Worm (Caenorhabditis elegans) whole organism, L1 larva: ENCODE measurements around the gene F52H2.15.

ENCODE experiments used
- C04F5.9 ChIP-seq: sonication (generic microtip); optimal IDR thresholded peaks from 2 replicates; lab custom pipeline; 2016; ENCODE audit warnings: missing genetic modification characterization, missing compliant biosample characterization
- C34B4.2 ChIP-seq: sonication (generic microtip); optimal IDR thresholded peaks from 2 replicates; lab custom pipeline; 2017; ENCODE audit warnings: mild to moderate bottlenecking, missing genetic modification characterization, missing compliant biosample characterization
- aha-1 ChIP-seq: fragments of 150-350 bp; optimal IDR thresholded peaks from 2 replicates; lab custom pipeline; 2014; ENCODE audit warnings: missing biosample characterization, missing genetic modification characterization
- alr-1 ChIP-seq: fragments of 200-800 bp; sonication (Bioruptor generic); optimal IDR thresholded peaks from 2 replicates; lab custom pipeline; 2018; ENCODE audit warnings: borderline replicate concordance, mild to moderate bottlenecking, missing genetic modification characterization, missing compliant biosample characterization
- aly-2 ChIP-seq: fragments of 150-350 bp; optimal IDR thresholded peaks from 2 replicates; lab custom pipeline; 2014; ENCODE audit warnings: missing biosample characterization, missing genetic modification characterization
- ama-1 ChIP-seq: fragments of 150-350 bp; optimal IDR thresholded peaks from 2 replicates; lab custom pipeline; 2014
- blmp-1 ChIP-seq: fragments of 150-350 bp; optimal IDR thresholded peaks from 2 replicates; lab custom pipeline; 2014; ENCODE audit warnings: missing biosample characterization, missing genetic modification characterization
- ceh-63 ChIP-seq: fragments of 200-800 bp; sonication (Bioruptor generic); optimal IDR thresholded peaks from 2 replicates; lab custom pipeline; 2018; ENCODE audit warnings: mild to moderate bottlenecking, missing genetic modification characterization, missing compliant biosample characterization
- ceh-8 ChIP-seq: fragments of 200-800 bp; sonication (Bioruptor generic); optimal IDR thresholded peaks from 2 replicates; lab custom pipeline; 2018; ENCODE audit warnings: mild to moderate bottlenecking, missing genetic modification characterization, moderate library complexity, missing compliant biosample characterization
- ceh-90 ChIP-seq: sonication (generic microtip); optimal IDR thresholded peaks from 2 replicates; lab custom pipeline; 2016; ENCODE audit warnings: missing genetic modification characterization, missing compliant biosample characterization
- ces-1 ChIP-seq: fragments of 150-350 bp; optimal IDR thresholded peaks from 2 replicates; lab custom pipeline; 2014; ENCODE audit warnings: missing biosample characterization, missing genetic modification reagents, missing genetic modification characterization
- dpl-1 ChIP-seq, 3 experiments: fragments of 150-350 bp in 2 of 3; sonication (generic microtip) in 1 of 3; optimal IDR thresholded peaks; 2 replicates each; lab custom pipeline; 2014 to 2017; ENCODE audit warnings: missing biosample characterization in 3 of 3, missing genetic modification characterization in 3 of 3, missing genetic modification reagents in 3 of 3
- efl-3 ChIP-seq: fragments of 200-800 bp; sonication (Bioruptor generic); optimal IDR thresholded peaks from 2 replicates; lab custom pipeline; 2018; ENCODE audit warnings: mild to moderate bottlenecking, missing genetic modification characterization, missing compliant biosample characterization
- egl-13 ChIP-seq: sonication (generic microtip); optimal IDR thresholded peaks from 2 replicates; lab custom pipeline; 2016; ENCODE audit warnings: missing genotype, missing genetic modification reagents, missing genetic modification characterization, missing compliant biosample characterization
- egl-27 ChIP-seq, 2 experiments: fragments of 150-350 bp in 1 of 2; sonication (generic microtip); optimal IDR thresholded peaks; 3 replicates each; lab custom pipeline; 2017 to 2018; ENCODE audit warnings: missing biosample characterization in 2 of 2, missing genetic modification characterization in 2 of 2, missing genetic modification reagents in 2 of 2
- elt-2 ChIP-seq: sonication (generic microtip); optimal IDR thresholded peaks from 2 replicates; lab custom pipeline; 2016; ENCODE audit warnings: missing genetic modification characterization, mild to moderate bottlenecking, inconsistent platforms, missing compliant biosample characterization, missing genetic modification reagents
- ets-5 ChIP-seq: fragments of 200-800 bp; sonication (Bioruptor generic); IDR thresholded peaks from 2 replicates; pipeline ENCODE4 v1.3.6; 2022; ENCODE audit warnings: missing genetic modification characterization, missing compliant biosample characterization
- fkh-10 ChIP-seq: sonication (generic microtip); optimal IDR thresholded peaks from 2 replicates; lab custom pipeline; 2017; ENCODE audit warnings: missing biosample characterization, missing genetic modification reagents, missing genetic modification characterization
- fos-1 ChIP-seq: fragments of 150-350 bp; optimal IDR thresholded peaks from 2 replicates; lab custom pipeline; 2014; ENCODE audit warnings: missing biosample characterization, missing genetic modification characterization
- grh-1 ChIP-seq: fragments of 200-800 bp; sonication (Bioruptor generic); IDR thresholded peaks from 2 replicates; pipeline ENCODE4 v1.3.6; 2022; ENCODE audit warnings: missing genetic modification reagents, missing genetic modification characterization, missing compliant biosample characterization
- hlh-17 ChIP-seq: fragments of 200-800 bp; sonication (Bioruptor generic); optimal IDR thresholded peaks from 2 replicates; lab custom pipeline; 2018; ENCODE audit warnings: missing genetic modification characterization, mild to moderate bottlenecking, missing compliant biosample characterization, moderate library complexity, borderline replicate concordance
- hpl-2 ChIP-seq: fragments of 150-350 bp; optimal IDR thresholded peaks from 2 replicates; lab custom pipeline; 2014; ENCODE audit warnings: missing biosample characterization, missing genetic modification reagents, missing genetic modification characterization
- jun-1 ChIP-seq: fragments of 150-350 bp; optimal IDR thresholded peaks from 2 replicates; lab custom pipeline; 2014; ENCODE audit warnings: missing biosample characterization, missing genetic modification reagents, missing genetic modification characterization
- lin-14 ChIP-seq: fragments of 200-800 bp; sonication (Bioruptor generic); optimal IDR thresholded peaks from 2 replicates; lab custom pipeline; 2018; ENCODE audit warnings: mild to moderate bottlenecking, missing genetic modification characterization, moderate library complexity, missing compliant biosample characterization
- lin-15B ChIP-seq: fragments of 150-350 bp; sonication (generic microtip); optimal IDR thresholded peaks from 3 replicates; lab custom pipeline; 2014; ENCODE audit warnings: missing biosample characterization, missing genetic modification characterization
- lin-35 ChIP-seq, 2 experiments: fragments of 150-350 bp; optimal IDR thresholded peaks; 2 replicates each; lab custom pipeline; 2014; ENCODE audit warnings: missing biosample characterization in 2 of 2, missing genetic modification characterization in 2 of 2, missing genetic modification reagents in 2 of 2
- lsy-2 ChIP-seq, 2 experiments: fragments of 150-350 bp; optimal IDR thresholded peaks; 2 replicates each; lab custom pipeline; 2014; ENCODE audit warnings: missing biosample characterization in 2 of 2, missing genetic modification characterization in 2 of 2
- mdl-1 ChIP-seq, 2 experiments: fragments of 150-350 bp; optimal IDR thresholded peaks; 2 replicates each; lab custom pipeline; 2014 to 2017; ENCODE audit warnings: missing biosample characterization in 2 of 2, missing genetic modification characterization in 2 of 2, inconsistent platforms in 1 of 2
- mef-2 ChIP-seq: fragments of 150-350 bp; optimal IDR thresholded peaks from 2 replicates; lab custom pipeline; 2014; ENCODE audit warnings: missing biosample characterization, missing genetic modification characterization
- mep-1 ChIP-seq: fragments of 150-350 bp; optimal IDR thresholded peaks from 2 replicates; lab custom pipeline; 2014; ENCODE audit warnings: missing biosample characterization, missing genetic modification characterization
- nhr-11 ChIP-seq: fragments of 150-350 bp; optimal IDR thresholded peaks from 2 replicates; lab custom pipeline; 2014; ENCODE audit warnings: missing biosample characterization, missing genetic modification characterization
- nhr-19 ChIP-seq: fragments of 200-800 bp; sonication (Bioruptor generic); conservative IDR thresholded peaks from 2 replicates; pipeline ENCODE4 v1.3.6; 2022; ENCODE audit warnings: missing genetic modification characterization, missing compliant biosample characterization
- nhr-20 ChIP-seq: sonication (generic microtip); optimal IDR thresholded peaks from 2 replicates; lab custom pipeline; 2016; ENCODE audit warnings: mild to moderate bottlenecking, missing genetic modification characterization, missing compliant biosample characterization
- nhr-28 ChIP-seq: fragments of 150-350 bp; optimal IDR thresholded peaks from 2 replicates; lab custom pipeline; 2014; ENCODE audit warnings: missing biosample characterization, missing genetic modification characterization
- nhr-71 ChIP-seq: sonication (generic microtip); optimal IDR thresholded peaks from 2 replicates; lab custom pipeline; 2016; ENCODE audit warnings: mild to moderate bottlenecking, missing genetic modification characterization, moderate library complexity, missing compliant biosample characterization
- nhr-76 ChIP-seq: sonication (generic microtip); optimal IDR thresholded peaks from 2 replicates; lab custom pipeline; 2017; ENCODE audit warnings: missing biosample characterization, missing genetic modification characterization
- nhr-77 ChIP-seq: fragments of 150-350 bp; optimal IDR thresholded peaks from 2 replicates; lab custom pipeline; 2014; ENCODE audit warnings: missing biosample characterization, missing genetic modification characterization
- nhr-84 ChIP-seq: sonication (generic microtip); optimal IDR thresholded peaks from 2 replicates; lab custom pipeline; 2017; ENCODE audit warnings: missing biosample characterization, missing genetic modification characterization
- nhr-85 ChIP-seq: sonication (generic microtip); peaks from one replicate; lab custom pipeline; 2016; ENCODE audit warnings: missing genetic modification characterization, inconsistent platforms, missing compliant biosample characterization
- nhr-90 ChIP-seq: sonication (generic microtip); optimal IDR thresholded peaks from 2 replicates; lab custom pipeline; 2016; ENCODE audit warnings: mild to moderate bottlenecking, missing genetic modification characterization, missing compliant biosample characterization; ENCODE audit not compliant: poor library complexity
- pqm-1 ChIP-seq: sonication (generic microtip); optimal IDR thresholded peaks from 3 replicates; lab custom pipeline; 2017; ENCODE audit warnings: missing biosample characterization, missing genetic modification characterization
- rnt-1 ChIP-seq: sonication (generic microtip); optimal IDR thresholded peaks from 2 replicates; lab custom pipeline; 2016; ENCODE audit warnings: mild to moderate bottlenecking, missing genetic modification characterization, moderate library complexity, missing compliant biosample characterization
- snu-23 ChIP-seq: sonication (generic microtip); optimal IDR thresholded peaks from 2 replicates; lab custom pipeline; 2016; ENCODE audit warnings: missing genetic modification characterization, missing compliant biosample characterization
- sox-4 ChIP-seq: sonication (generic microtip); optimal IDR thresholded peaks from 2 replicates; lab custom pipeline; 2016; ENCODE audit warnings: missing genetic modification characterization, missing compliant biosample characterization
- sptf-1 ChIP-seq: fragments of 150-350 bp; optimal IDR thresholded peaks from 2 replicates; lab custom pipeline; 2014; ENCODE audit warnings: missing biosample characterization, missing genetic modification characterization
- sup-37 ChIP-seq: fragments of 200-800 bp; sonication (Bioruptor generic); optimal IDR thresholded peaks from 2 replicates; lab custom pipeline; 2018; ENCODE audit warnings: mild to moderate bottlenecking, missing genetic modification characterization, missing compliant biosample characterization
- swsn-7 ChIP-seq: sonication (generic microtip); optimal IDR thresholded peaks from 2 replicates; lab custom pipeline; 2016; ENCODE audit warnings: missing genetic modification characterization, missing compliant biosample characterization
- tlp-1 ChIP-seq: fragments of 150-350 bp; optimal IDR thresholded peaks from 2 replicates; lab custom pipeline; 2014; ENCODE audit warnings: missing biosample characterization, missing genetic modification characterization
- unc-130 ChIP-seq: fragments of 150-350 bp; optimal IDR thresholded peaks from 2 replicates; lab custom pipeline; 2017; ENCODE audit warnings: missing biosample characterization, missing genetic modification characterization, inconsistent platforms
- unc-62 ChIP-seq: fragments of 150-350 bp; optimal IDR thresholded peaks from 2 replicates; lab custom pipeline; 2014; ENCODE audit warnings: missing biosample characterization, missing genetic modification reagents, missing genetic modification characterization
- vab-15 ChIP-seq: sonication (generic microtip); optimal IDR thresholded peaks from 2 replicates; lab custom pipeline; 2017; ENCODE audit warnings: missing genotype, mild to moderate bottlenecking, missing genetic modification characterization, missing compliant biosample characterization
- xbp-1 ChIP-seq: sonication (generic microtip); optimal IDR thresholded peaks from 2 replicates; lab custom pipeline; 2016; ENCODE audit warnings: missing genetic modification characterization, missing compliant biosample characterization
- zag-1 ChIP-seq: fragments of 150-350 bp; optimal IDR thresholded peaks from 2 replicates; lab custom pipeline; 2014; ENCODE audit warnings: missing biosample characterization, missing genetic modification characterization
- zip-4 ChIP-seq: fragments of 200-800 bp; sonication (Bioruptor generic); optimal IDR thresholded peaks from 2 replicates; lab custom pipeline; 2018; ENCODE audit warnings: mild to moderate bottlenecking, missing genetic modification characterization, moderate library complexity, missing compliant biosample characterization
- ztf-4 ChIP-seq: fragments of 150-350 bp; optimal IDR thresholded peaks from 2 replicates; lab custom pipeline; 2014; ENCODE audit warnings: missing biosample characterization, missing genetic modification characterization

The F52H2.15 gene

DNA sequence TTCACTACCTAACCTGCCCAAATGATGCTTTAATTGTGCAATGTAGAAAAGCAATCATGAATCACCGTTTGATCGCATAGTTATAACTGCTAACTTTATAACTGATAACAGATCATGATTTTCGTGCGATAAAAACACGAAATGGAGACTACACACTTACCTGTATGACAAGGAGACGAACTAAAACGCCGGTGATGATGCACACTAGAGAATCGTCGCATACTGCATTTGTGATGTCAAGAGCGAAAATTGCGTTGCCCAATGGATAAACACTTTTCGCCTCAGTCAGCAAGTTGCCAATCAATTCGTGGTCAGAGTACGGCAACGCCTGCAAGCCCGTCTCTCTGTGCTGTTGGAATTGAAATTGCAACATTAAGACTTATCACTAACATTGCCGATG, 3.9 kb downstream of the F52H2.15 start:
- no peak for TF ChIP-seq tlp-1
- no peak for TF ChIP-seq ces-1 (GFP tag; lab: Kevin White, UChicago)
- TF ChIP-seq aly-2 (tag; lab: Kevin White, UChicago): no peak
- TF ChIP-seq blmp-1 (tag; lab: Kevin White, UChicago): no peak
- TF ChIP-seq nhr-84: no peak
- peak; percentile 15 for TF ChIP-seq snu-23 (GFP tag; lab: Kevin White, UChicago)
- peak; percentile 42 for TF ChIP-seq pqm-1 (tag; lab: Kevin White, UChicago)
- no peak for TF ChIP-seq mdl-1 (tag; optimal IDR thresholded peaks at IDR 0.05; lab: Kevin White, UChicago)
- peak; percentile 48 for TF ChIP-seq nhr-85 (tag; lab: Kevin White, UChicago)
- TF ChIP-seq mef-2 (tag; lab: Kevin White, UChicago): no peak
- no peak for TF ChIP-seq lin-15B (tag; lab: Kevin White, UChicago)
- TF ChIP-seq ztf-4: no peak
- TF ChIP-seq rnt-1 (tag; lab: Kevin White, UChicago): no peak
- no peak for TF ChIP-seq grh-1 (GFP tag; lab: Robert Waterston, UW)
- no peak for TF ChIP-seq ets-5 (GFP tag; lab: Robert Waterston, UW)
- no peak for TF ChIP-seq sup-37
- no peak for TF ChIP-seq fos-1 (tag; lab: Kevin White, UChicago)
- peak in 1 of 2 experiments; percentile 30 for TF ChIP-seq lin-35 (GFP tag; optimal IDR thresholded peaks at IDR 0.05; lab: Kevin White, UChicago)
- TF ChIP-seq unc-62 (GFP tag; lab: Kevin White, UChicago): no peak
- peak; percentile 62 for TF ChIP-seq nhr-20 (tag; lab: Kevin White, UChicago)
- TF ChIP-seq egl-27 (tag; optimal IDR thresholded peaks at IDR 0.05; lab: Kevin White, UChicago): no peak
- TF ChIP-seq jun-1 (tag; lab: Kevin White, UChicago): no peak
- peak; percentile 35 for TF ChIP-seq nhr-71 (tag; lab: Kevin White, UChicago)
- TF ChIP-seq efl-3 (GFP tag; lab: Kevin White, UChicago): no peak
- TF ChIP-seq egl-13 (tag; lab: Kevin White, UChicago): no peak
- no peak for TF ChIP-seq fkh-10 (GFP tag; lab: Kevin White, UChicago)
- TF ChIP-seq nhr-76 (tag; lab: Kevin White, UChicago): no peak
- TF ChIP-seq nhr-11: no peak
- no peak for TF ChIP-seq hpl-2 (GFP tag; lab: Kevin White, UChicago)
- no peak for TF ChIP-seq nhr-77
- no peak for TF ChIP-seq sox-4 (tag; lab: Kevin White, UChicago)
- no peak for TF ChIP-seq ceh-63 (GFP tag; lab: Kevin White, UChicago)
- TF ChIP-seq ama-1 (lab: Kevin White, UChicago): no peak
- TF ChIP-seq aha-1: no peak
- no peak for TF ChIP-seq nhr-28
- no peak for TF ChIP-seq mep-1 (tag; lab: Kevin White, UChicago)
- no peak for TF ChIP-seq hlh-17
- no peak for TF ChIP-seq swsn-7 (tag; lab: Kevin White, UChicago)
- no peak for TF ChIP-seq C34B4.2 (tag; lab: Kevin White, UChicago)
- TF ChIP-seq alr-1: no peak
- no peak for TF ChIP-seq vab-15 (tag; lab: Kevin White, UChicago)
- no peak; the same call in 1 of the 2 replicates for TF ChIP-seq nhr-19 (GFP tag; lab: Robert Waterston, UW)
- no peak for TF ChIP-seq zip-4 (GFP tag; lab: Kevin White, UChicago)
- TF ChIP-seq xbp-1: no peak
- TF ChIP-seq ceh-90: no peak
- TF ChIP-seq lsy-2 (tag; optimal IDR thresholded peaks at IDR 0.05; lab: Kevin White, UChicago): no peak
- no peak for TF ChIP-seq zag-1 (tag; lab: Kevin White, UChicago)
- peak; percentile 18 for TF ChIP-seq nhr-90 (tag; lab: Kevin White, UChicago)
- no peak for TF ChIP-seq C04F5.9 (tag; lab: Kevin White, UChicago)
- TF ChIP-seq ceh-8 (GFP tag; lab: Kevin White, UChicago): no peak
- no peak for TF ChIP-seq sptf-1
- peak; percentile 91 for TF ChIP-seq elt-2 (tag; lab: Kevin White, UChicago)
- TF ChIP-seq lin-14 (GFP tag; lab: Kevin White, UChicago): peak; percentile 60
- TF ChIP-seq dpl-1 (GFP tag; optimal IDR thresholded peaks at IDR 0.05; lab: Kevin White, UChicago): no peak
- TF ChIP-seq unc-130 (tag; lab: Kevin White, UChicago): peak; percentile 14
